Fruit fly (Drosophila melanogaster) whole organism, embryonic: ENCODE measurements around the gene CG11723.

Experiments used
- Ada2b ChIP-seq: fragments of 200-800 bp; sonication (Bioruptor generic); IDR thresholded peaks from 2 replicates; pipeline ENCODE4 v1.3.6; 2022; ENCODE audit warnings: missing biosample characterization, missing genetic modification characterization
- CG10147 ChIP-seq: fragments of 200-800 bp; sonication (Bioruptor generic); optimal IDR thresholded peaks from 2 replicates; lab custom pipeline; 2019; ENCODE audit warnings: missing biosample characterization, mild to moderate bottlenecking, missing genetic modification characterization, moderate library complexity
- CG10366 ChIP-seq: fragments of 200-800 bp; sonication (Bioruptor generic); IDR thresholded peaks from 2 replicates; pipeline ENCODE4 v1.3.6; 2022; ENCODE audit warnings: missing biosample characterization, missing genetic modification characterization
- CG11504 ChIP-seq: fragments of 200-800 bp; sonication (Bioruptor generic); optimal IDR thresholded peaks from 3 replicates; lab custom pipeline; 2019; ENCODE audit warnings: missing biosample characterization, mild to moderate bottlenecking, missing genetic modification characterization, moderate library complexity
- CG11560 ChIP-seq: fragments of 200-800 bp; sonication (Bioruptor generic); IDR thresholded peaks from 3 replicates; pipeline ENCODE4 v1.3.6; 2022; ENCODE audit warnings: missing biosample characterization, missing genetic modification characterization
- CG11695 ChIP-seq: fragments of 200-800 bp; sonication (Bioruptor generic); IDR thresholded peaks from 3 replicates; pipeline ENCODE4 v1.3.6; 2022; ENCODE audit warnings: missing biosample characterization, missing genetic modification characterization
- CG13894 ChIP-seq: fragments of 200-800 bp; sonication (Bioruptor generic); optimal IDR thresholded peaks from 3 replicates; lab custom pipeline; 2018; ENCODE audit warnings: missing biosample characterization, mild to moderate bottlenecking, missing genetic modification characterization, moderate library complexity
- CG15514 ChIP-seq: fragments of 200-800 bp; sonication (Bioruptor generic); optimal IDR thresholded peaks from 3 replicates; lab custom pipeline; 2017; ENCODE audit warnings: missing biosample characterization, missing genetic modification characterization, mild to moderate bottlenecking, moderate library complexity, missing genetic modification reagents
- CG15696 ChIP-seq: fragments of 200-800 bp; sonication (Bioruptor generic); optimal IDR thresholded peaks from 2 replicates; lab custom pipeline; 2019; ENCODE audit warnings: missing biosample characterization, mild to moderate bottlenecking, missing genetic modification characterization, moderate library complexity
- CG16779 ChIP-seq: fragments of 200-800 bp; sonication (Bioruptor generic); IDR thresholded peaks from 2 replicates; pipeline ENCODE4 v1.3.6; 2022; ENCODE audit warnings: missing biosample characterization, missing genetic modification characterization
- CG17359 ChIP-seq: fragments of 200-800 bp; sonication (Bioruptor generic); optimal IDR thresholded peaks from 3 replicates; lab custom pipeline; 2018; ENCODE audit warnings: missing biosample characterization, mild to moderate bottlenecking, missing genetic modification characterization, moderate library complexity
- CG17568 ChIP-seq: fragments of 200-800 bp; sonication (Bioruptor generic); optimal IDR thresholded peaks from 2 replicates; lab custom pipeline; 2018; ENCODE audit warnings: missing biosample characterization, mild to moderate bottlenecking, missing genetic modification characterization, moderate library complexity
- CG17802 ChIP-seq: fragments of 200-800 bp; sonication (Bioruptor generic); optimal IDR thresholded peaks from 2 replicates; lab custom pipeline; 2018; ENCODE audit warnings: missing biosample characterization, mild to moderate bottlenecking, missing genetic modification characterization, moderate library complexity
- CG18476 ChIP-seq: fragments of 200-800 bp; sonication (Bioruptor generic); optimal IDR thresholded peaks from 2 replicates; lab custom pipeline; 2016; ENCODE audit warnings: missing biosample characterization, mild to moderate bottlenecking, missing genetic modification characterization
- CG2116 ChIP-seq: fragments of 200-800 bp; sonication (Bioruptor generic); optimal IDR thresholded peaks from 3 replicates; lab custom pipeline; 2018; ENCODE audit warnings: missing biosample characterization, mild to moderate bottlenecking, missing genetic modification characterization
- CG32767 ChIP-seq: fragments of 200-800 bp; sonication (Bioruptor generic); IDR thresholded peaks from 2 replicates; pipeline ENCODE4 v1.3.6; 2022; ENCODE audit warnings: missing biosample characterization, missing genetic modification characterization
- CG3847 ChIP-seq: fragments of 200-800 bp; sonication (Bioruptor generic); IDR thresholded peaks from 2 replicates; pipeline ENCODE4 v1.3.6; 2022; ENCODE audit warnings: missing biosample characterization, missing genetic modification characterization
- CG4360 ChIP-seq: fragments of 200-800 bp; sonication (Bioruptor generic); IDR thresholded peaks from 2 replicates; pipeline ENCODE4 v1.3.6; 2022; ENCODE audit warnings: missing biosample characterization, missing genetic modification characterization
- CG6175 ChIP-seq: fragments of 200-800 bp; sonication (Bioruptor generic); IDR thresholded peaks from 3 replicates; pipeline ENCODE4 v1.3.6; 2022; ENCODE audit warnings: missing biosample characterization, missing genetic modification characterization
- CG6654 ChIP-seq: fragments of 200-800 bp; sonication (Bioruptor generic); optimal IDR thresholded peaks from 2 replicates; lab custom pipeline; 2017; ENCODE audit warnings: missing biosample characterization, mild to moderate bottlenecking, missing genetic modification characterization
- CG7786 ChIP-seq: fragments of 200-800 bp; sonication (Bioruptor generic); optimal IDR thresholded peaks from 2 replicates; lab custom pipeline; 2016; ENCODE audit warnings: missing biosample characterization, missing genetic modification characterization
- CG9437 ChIP-seq: fragments of 200-800 bp; sonication (Bioruptor generic); optimal IDR thresholded peaks from 2 replicates; lab custom pipeline; 2018; ENCODE audit warnings: missing biosample characterization, mild to moderate bottlenecking, missing genetic modification characterization
- CG9817 ChIP-seq: fragments of 200-800 bp; sonication (Bioruptor generic); optimal IDR thresholded peaks from 2 replicates; lab custom pipeline; 2018; ENCODE audit warnings: missing biosample characterization, mild to moderate bottlenecking, missing genetic modification characterization, moderate library complexity
- Camta ChIP-seq: fragments of 200-800 bp; sonication (Bioruptor generic); optimal IDR thresholded peaks from 2 replicates; lab custom pipeline; 2016; ENCODE audit warnings: missing biosample characterization, missing genetic modification characterization
- Deaf1 ChIP-seq: fragments of 200-800 bp; optimal IDR thresholded peaks from 3 replicates; lab custom pipeline; 2019; ENCODE audit warnings: missing biosample characterization, mild to moderate bottlenecking, missing genetic modification characterization, moderate library complexity
- Dip2 ChIP-seq: fragments of 200-800 bp; sonication (Bioruptor generic); IDR thresholded peaks from 2 replicates; pipeline ENCODE4 v1.3.6; 2022; ENCODE audit warnings: missing biosample characterization, missing genetic modification characterization
- Dip3 ChIP-seq: fragments of 200-800 bp; sonication (Bioruptor generic); optimal IDR thresholded peaks from 3 replicates; lab custom pipeline; 2016; ENCODE audit warnings: missing biosample characterization, missing genetic modification characterization
- Fer1 ChIP-seq: fragments of 200-800 bp; sonication (Bioruptor generic); optimal IDR thresholded peaks from 2 replicates; lab custom pipeline; 2017; ENCODE audit warnings: missing biosample characterization, mild to moderate bottlenecking, missing genetic modification characterization
- Hey ChIP-seq: fragments of 200-800 bp; sonication (Bioruptor generic); optimal IDR thresholded peaks from 3 replicates; lab custom pipeline; 2018; ENCODE audit warnings: missing biosample characterization, mild to moderate bottlenecking, missing genetic modification characterization
- Hr51 ChIP-seq, 2 experiments: fragments of 200-800 bp; sonication (Bioruptor generic); optimal IDR thresholded peaks; 2 replicates in 1 of 2; 3 replicates in 1 of 2; lab custom pipeline; 2016 to 2018; ENCODE audit warnings: missing biosample characterization in 2 of 2, missing genetic modification characterization in 2 of 2, mild to moderate bottlenecking in 1 of 2, moderate library complexity in 1 of 2
- MBD-R2 ChIP-seq: fragments of 200-800 bp; sonication (Bioruptor generic); IDR thresholded peaks from 2 replicates; pipeline ENCODE4 v1.3.6; 2022; ENCODE audit warnings: missing biosample characterization, missing genetic modification characterization
- MTF-1 ChIP-seq: fragments of 200-800 bp; sonication (Bioruptor generic); optimal IDR thresholded peaks from 2 replicates; lab custom pipeline; 2018; ENCODE audit warnings: missing biosample characterization, mild to moderate bottlenecking, missing genetic modification characterization, borderline replicate concordance
- Pdp1 ChIP-seq, 2 experiments: fragments of 200-800 bp; sonication (Bioruptor generic); optimal IDR thresholded peaks; 3 replicates each; lab custom pipeline; 2016; ENCODE audit warnings: missing biosample characterization in 2 of 2, missing genetic modification characterization in 2 of 2, mild to moderate bottlenecking in 1 of 2, moderate library complexity in 1 of 2
- Rfx ChIP-seq: fragments of 200-800 bp; sonication (Bioruptor generic); IDR thresholded peaks from 2 replicates; pipeline ENCODE4 v1.3.6; 2022; ENCODE audit warnings: missing biosample characterization, missing genetic modification characterization
- Sox100B ChIP-seq: fragments of 200-800 bp; sonication (Bioruptor generic); optimal IDR thresholded peaks from 3 replicates; lab custom pipeline; 2018; ENCODE audit warnings: missing biosample characterization, mild to moderate bottlenecking, missing genetic modification characterization
- Sox102F ChIP-seq: fragments of 200-800 bp; sonication (Bioruptor generic); optimal IDR thresholded peaks from 2 replicates; lab custom pipeline; 2018; ENCODE audit warnings: missing biosample characterization, mild to moderate bottlenecking, missing genetic modification characterization, moderate library complexity
- Taf1 ChIP-seq: fragments of 200-800 bp; sonication (Bioruptor generic); IDR thresholded peaks from 2 replicates; pipeline ENCODE4 v1.3.6; 2022; ENCODE audit warnings: missing biosample characterization, missing genetic modification characterization
- ash1 ChIP-seq: fragments of 200-800 bp; sonication (Bioruptor generic); optimal IDR thresholded peaks from 2 replicates; lab custom pipeline; 2018; ENCODE audit warnings: missing biosample characterization, mild to moderate bottlenecking, missing genetic modification characterization
- croc ChIP-seq: fragments of 200-800 bp; sonication (Bioruptor generic); conservative IDR thresholded peaks from 3 replicates; pipeline ENCODE4 v1.3.6; 2022; ENCODE audit warnings: missing biosample characterization, missing genetic modification characterization
- gem ChIP-seq: fragments of 200-800 bp; sonication (Bioruptor generic); optimal IDR thresholded peaks from 2 replicates; lab custom pipeline; 2019; ENCODE audit warnings: missing biosample characterization, mild to moderate bottlenecking, missing genetic modification characterization, moderate library complexity
- ken ChIP-seq: fragments of 200-800 bp; sonication (Bioruptor generic); IDR thresholded peaks from 3 replicates; pipeline ENCODE4 v1.3.6; 2022; ENCODE audit warnings: missing biosample characterization, missing genetic modification characterization
- lilli ChIP-seq: fragments of 200-800 bp; sonication (Bioruptor generic); optimal IDR thresholded peaks from 3 replicates; lab custom pipeline; 2016; ENCODE audit warnings: missing biosample characterization, missing genetic modification characterization
- luna ChIP-seq: fragments of 200-800 bp; sonication (Bioruptor generic); optimal IDR thresholded peaks from 2 replicates; lab custom pipeline; 2016; ENCODE audit warnings: missing biosample characterization, missing genetic modification characterization
- nau ChIP-seq: fragments of 200-800 bp; sonication (Bioruptor generic); optimal IDR thresholded peaks from 3 replicates; lab custom pipeline; 2017; ENCODE audit warnings: missing biosample characterization, mild to moderate bottlenecking, missing genetic modification characterization, missing genetic modification reagents
- odd ChIP-seq: fragments of 200-800 bp; sonication (Bioruptor generic); optimal IDR thresholded peaks from 2 replicates; lab custom pipeline; 2017; ENCODE audit warnings: missing biosample characterization, mild to moderate bottlenecking, missing genetic modification characterization
- org-1 ChIP-seq: fragments of 200-800 bp; sonication (Bioruptor generic); optimal IDR thresholded peaks from 2 replicates; lab custom pipeline; 2017; ENCODE audit warnings: missing biosample characterization, missing genetic modification characterization
- peb ChIP-seq: fragments of 200-800 bp; sonication (Bioruptor generic); IDR thresholded peaks from 2 replicates; pipeline ENCODE4 v1.3.6; 2022; ENCODE audit warnings: missing biosample characterization, missing genetic modification characterization
- sens ChIP-seq: fragments of 200-800 bp; sonication (Bioruptor generic); peaks from one replicate; lab custom pipeline; 2016; ENCODE audit warnings: missing biosample characterization, missing genetic modification characterization
- slp2 ChIP-seq: fragments of 200-800 bp; sonication (Bioruptor generic); optimal IDR thresholded peaks from 2 replicates; lab custom pipeline; 2016; ENCODE audit warnings: missing biosample characterization, missing genetic modification characterization

CG11723 gene

dm6 chr2L:2175930-2176643 is 29.0 kb upstream of the CG11723 start (continued):
- no peak; the same call in none of the 2 replicates for TF ChIP-seq Rfx (GFP tag; lab: Robert Waterston, UW)
- TF ChIP-seq org-1 (GFP tag; lab: Kevin White, UChicago): peak; percentile 47
- peak; percentile 32; the same call in 1 of the 2 replicates for TF ChIP-seq CG10366 (GFP tag; lab: Robert Waterston, UW)
- TF ChIP-seq ken: no peak
- TF ChIP-seq CG15514 (GFP tag; lab: Kevin White, UChicago): peak; percentile 49
- peak; percentile 42; the same call in 1 of the 2 replicates for TF ChIP-seq Ada2b (GFP tag; lab: Robert Waterston, UW)
- TF ChIP-seq Pdp1 (GFP tag; optimal IDR thresholded peaks at IDR 0.05; lab: Kevin White, UChicago): peak; percentile 8 to 16
- peak; percentile 49 for TF ChIP-seq odd (GFP tag; lab: Kevin White, UChicago)
- no peak for TF ChIP-seq CG16779 (GFP tag; lab: Robert Waterston, UW)
- TF ChIP-seq Dip2: no peak
- TF ChIP-seq CG7786 (GFP tag; lab: Kevin White, UChicago): peak; percentile 13
- TF ChIP-seq Sox102F (GFP tag; lab: Kevin White, UChicago): peak; percentile 50
- TF ChIP-seq croc (GFP tag; lab: Robert Waterston, UW): 0 out of 3 replicates have a peak, but pooled peaks have one; percentile 15
- no peak for TF ChIP-seq peb (GFP tag; lab: Robert Waterston, UW)
- TF ChIP-seq CG3847 (GFP tag; lab: Robert Waterston, UW): peak; percentile 73
- peak; percentile 72 for TF ChIP-seq lilli
- peak; percentile 6 for TF ChIP-seq CG18476 (GFP tag; lab: Kevin White, UChicago)
- peak; percentile 20; the same call in 1 of the 2 replicates for TF ChIP-seq Taf1
- TF ChIP-seq CG9817 (tag; lab: Kevin White, UChicago): peak; percentile 53
- TF ChIP-seq CG17802: no peak
- peak; percentile 74 for TF ChIP-seq sens
- TF ChIP-seq CG9437: peak; percentile 67
- peak; percentile 79 for TF ChIP-seq gem (tag; lab: Kevin White, UChicago)
- peak; percentile 23 for TF ChIP-seq CG2116
- TF ChIP-seq CG11695 (GFP tag; lab: Robert Waterston, UW): peak; percentile 68; the same call in 2 of the 3 replicates
- peak; percentile 45 for TF ChIP-seq Sox100B (GFP tag; lab: Kevin White, UChicago)
- TF ChIP-seq MBD-R2 (GFP tag; lab: Robert Waterston, UW): no peak
- peak in 1 of 2 experiments; percentile 77 for TF ChIP-seq Hr51 (GFP tag; optimal IDR thresholded peaks at IDR 0.05; lab: Kevin White, UChicago)
- TF ChIP-seq ash1: no peak
- peak; percentile 23 for TF ChIP-seq CG17359 (tag; lab: Kevin White, UChicago)
- TF ChIP-seq CG17568 (GFP tag; lab: Kevin White, UChicago): peak; percentile 2
- TF ChIP-seq CG6175 (GFP tag; lab: Robert Waterston, UW): 0 out of 3 replicates have a peak, but pooled peaks have one; percentile 48
- TF ChIP-seq CG11560 (tag; lab: Robert Waterston, UW): 0 out of 3 replicates have a peak, but pooled peaks have one; percentile 13
- TF ChIP-seq CG11504: peak; percentile 70
- TF ChIP-seq CG13894 (tag; lab: Kevin White, UChicago): peak; percentile 27
- TF ChIP-seq Fer1: peak; percentile 71
- TF ChIP-seq slp2 (GFP tag; lab: Kevin White, UChicago): no peak
- no peak for TF ChIP-seq CG32767 (GFP tag; lab: Robert Waterston, UW)
- TF ChIP-seq luna (GFP tag; lab: Kevin White, UChicago): no peak
- TF ChIP-seq Camta: no peak
- no peak for TF ChIP-seq CG6654
- TF ChIP-seq CG15696: peak; percentile 18
- peak; percentile 22 for TF ChIP-seq Deaf1 (tag; lab: Kevin White, UChicago)
- peak; percentile 26 for TF ChIP-seq Dip3 (GFP tag; lab: Kevin White, UChicago)
- TF ChIP-seq CG4360 (GFP tag; lab: Robert Waterston, UW): no peak
- no peak for TF ChIP-seq MTF-1 (GFP tag; lab: Kevin White, UChicago)
- peak; percentile 26 for TF ChIP-seq CG10147 (GFP tag; lab: Kevin White, UChicago)
- TF ChIP-seq Hey (tag; lab: Kevin White, UChicago): no peak
- TF ChIP-seq nau (GFP tag; lab: Kevin White, UChicago): peak; percentile 60
